Fruit fly (Drosophila melanogaster) S2 (cell line): ENCODE data around the gene dind.

Experiments
- CG8478 ChIP-seq: fragments of >200 bp; optimal IDR thresholded peaks from 2 replicates; lab custom pipeline; 2018
- CTCF ChIP-seq, 2 experiments: fragments of >200 bp; optimal IDR thresholded peaks; 2 replicates each; lab custom pipeline; 2018

Gene dind

dm6 chr3R:18677500-18677940, at the start of gene dind, which contains the start of gene CG7706:
Gene dind (minus strand): TSS chr3R:18677539.
Gene CG7706 (plus strand): TSS chr3R:18677818.
- TF ChIP-seq CTCF (optimal IDR thresholded peaks at IDR 0.05; lab: Kevin White, UChicago) (no peak), CG8478 (lab: Kevin White, UChicago) (no peak)

DNA sequence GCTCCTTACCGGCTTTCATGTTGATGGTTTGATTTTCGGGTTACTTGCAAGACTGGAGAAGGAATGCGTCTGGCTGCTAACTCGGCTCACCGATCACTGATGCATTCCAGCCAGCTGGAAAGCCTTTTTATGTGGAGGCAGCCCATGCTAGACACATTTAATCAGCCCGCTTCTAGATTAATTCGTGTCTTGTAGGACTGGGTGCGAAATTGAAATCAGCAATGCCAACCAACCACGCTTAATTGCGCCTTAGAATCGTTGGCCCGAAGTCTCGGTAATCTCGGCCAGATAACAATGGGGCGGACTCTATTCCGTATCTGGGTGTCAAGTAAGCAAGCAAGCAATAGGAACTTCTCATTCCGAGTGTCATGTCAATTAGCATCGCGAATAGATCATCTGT, 49.0 kb upstream of the dind start, which contains the start of gene CG7714:
Gene CG7714, minus strand, starts transcription at position 101 of the 400 bp plus-strand sequence.
- no peak for TF ChIP-seq CG8478 (lab: Kevin White, UChicago)
- TF ChIP-seq CTCF (optimal IDR thresholded peaks at IDR 0.05; lab: Kevin White, UChicago) = no peak

dm6 chr3R:18722490-18722889, 45.2 kb upstream of the dind start, which contains the start of gene CG34283:
Gene CG34283 (minus strand): TSS chr3R:18722590.
- TF ChIP-seq CTCF (optimal IDR thresholded peaks at IDR 0.05; lab: Kevin White, UChicago) (no peak), CG8478 (lab: Kevin White, UChicago) (no peak)

- no peak for TF ChIP-seq CTCF (optimal IDR thresholded peaks at IDR 0.05; lab: Kevin White, UChicago)
- no peak for TF ChIP-seq CG8478 (lab: Kevin White, UChicago)
These were observed 44.0 kb upstream of the dind start for dm6 chr3R:18721368-18721767.

DNA sequence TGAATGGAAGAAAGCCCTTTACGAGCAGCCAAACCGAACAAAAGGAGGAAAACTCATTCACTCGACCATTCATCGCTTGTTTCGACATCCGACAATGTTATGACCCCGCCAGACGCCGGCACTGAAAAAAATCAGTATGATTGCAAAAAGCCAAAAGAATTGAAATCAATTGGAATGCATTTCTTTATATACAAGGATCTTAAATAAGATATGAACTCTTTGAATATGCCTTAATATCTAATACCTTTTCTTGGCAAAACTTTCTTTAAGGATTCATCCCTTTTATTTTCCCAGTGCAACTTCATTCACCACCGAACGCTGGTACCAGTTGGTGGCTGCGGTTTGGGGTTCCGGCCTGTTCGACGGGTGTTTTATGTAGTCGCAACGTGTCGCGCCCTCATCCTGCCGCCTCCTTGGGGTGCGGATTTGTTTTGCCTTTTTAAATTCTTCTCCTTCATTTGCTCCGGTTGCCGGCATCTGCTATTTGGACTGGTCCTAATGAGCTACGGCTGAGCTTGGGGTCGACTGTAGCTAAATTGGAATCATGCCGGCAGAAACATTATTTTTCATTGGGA, 42.5 kb upstream of the dind start:
- TF ChIP-seq CG8478 (lab: Kevin White, UChicago) (no peak), CTCF (optimal IDR thresholded peaks at IDR 0.05; lab: Kevin White, UChicago) (no peak)

DNA sequence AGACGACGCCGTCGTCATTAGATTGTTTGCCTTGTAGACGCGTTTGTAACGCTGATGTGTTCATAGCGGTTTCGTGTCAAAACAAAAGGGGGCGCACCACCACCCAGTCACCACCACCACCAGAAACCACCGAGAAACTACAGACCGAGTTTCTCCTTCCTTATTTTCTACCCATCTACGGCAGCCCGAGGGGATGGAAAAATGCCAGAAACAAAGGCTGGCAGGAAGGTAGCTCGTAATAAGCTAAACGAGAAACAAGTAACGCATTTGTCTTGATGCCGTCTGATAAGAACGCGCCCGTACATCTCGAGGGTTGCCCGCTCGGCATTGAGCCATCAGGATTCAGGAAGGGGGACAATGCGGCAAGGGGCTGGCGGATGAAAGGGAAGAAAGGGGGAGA, 30.2 kb upstream of the dind start:
- TF ChIP-seq CTCF (optimal IDR thresholded peaks at IDR 0.05; lab: Kevin White, UChicago) = no peak
- no peak for TF ChIP-seq CG8478 (lab: Kevin White, UChicago)

- TF ChIP-seq CTCF (optimal IDR thresholded peaks at IDR 0.05; lab: Kevin White, UChicago) (no peak), CG8478 (lab: Kevin White, UChicago) (no peak)
These were observed 28.9 kb upstream of the dind start for dm6 chr3R:18706289-18706688.

dm6 chr3R:18705150-18705549, 27.8 kb upstream of the dind start, which contains the start of the genes ChAT and VAChT:
Gene ChAT (plus strand): TSS chr3R:18705501.
Gene VAChT (plus strand): TSS chr3R:18705501.
- TF ChIP-seq CTCF (optimal IDR thresholded peaks at IDR 0.05; lab: Kevin White, UChicago) (no peak), CG8478 (lab: Kevin White, UChicago) (no peak)

DNA sequence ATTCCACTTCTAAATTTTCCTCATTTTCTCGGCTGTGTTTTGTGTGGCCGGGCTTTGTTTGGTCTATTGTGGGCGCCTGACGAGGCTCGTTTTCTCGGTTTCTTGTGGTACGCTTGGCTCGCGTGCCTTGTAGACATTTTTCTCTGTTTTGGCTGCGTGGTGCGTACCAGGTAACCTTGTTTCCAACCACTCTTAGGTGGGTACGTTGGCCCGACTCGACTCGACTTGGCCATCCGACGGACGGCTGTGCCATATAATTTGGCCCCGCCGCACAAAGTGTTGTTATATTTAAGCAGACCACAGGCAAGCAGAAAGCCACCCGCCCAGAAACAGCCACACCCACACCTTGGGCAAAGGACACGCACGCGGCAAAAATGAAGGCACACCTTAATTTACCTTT, 26.2 kb upstream of the dind start:
- no peak for TF ChIP-seq CTCF (optimal IDR thresholded peaks at IDR 0.05; lab: Kevin White, UChicago)

DNA sequence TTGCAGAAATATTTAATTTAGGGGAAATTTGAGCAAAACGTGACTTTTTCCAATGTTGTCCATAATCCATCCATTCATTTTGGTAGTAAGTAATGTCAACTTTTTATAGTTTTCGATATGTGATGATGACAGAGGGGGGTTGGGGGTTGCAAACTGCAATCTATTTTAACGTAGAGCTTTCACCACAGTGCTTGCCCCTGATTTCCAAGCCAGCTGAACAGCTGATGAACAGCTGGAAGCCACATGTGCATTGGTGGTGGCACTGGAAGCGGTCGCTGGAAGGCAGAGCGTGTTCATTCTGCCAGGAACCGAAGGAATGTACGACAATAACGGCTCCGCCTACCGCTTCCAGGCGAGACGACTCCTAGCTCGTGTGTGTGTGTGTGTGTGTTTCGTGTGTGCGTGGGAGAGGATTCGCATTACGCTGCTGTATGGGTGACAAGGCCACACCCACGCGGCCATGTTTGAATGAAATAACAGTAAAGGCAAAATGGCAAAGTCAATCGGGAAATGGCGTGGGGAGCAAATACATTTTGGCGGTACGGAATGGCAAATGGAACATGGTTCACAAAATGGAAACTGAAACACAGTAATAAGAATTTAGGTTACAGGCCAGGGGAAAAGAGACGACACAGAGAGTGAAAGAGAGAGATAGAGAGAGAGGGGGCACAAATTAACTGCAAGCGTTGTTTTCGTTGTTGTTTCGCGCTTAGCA, 21.7 kb upstream of the dind start:
- TF ChIP-seq CTCF (optimal IDR thresholded peaks at IDR 0.05; lab: Kevin White, UChicago) = no peak

DNA sequence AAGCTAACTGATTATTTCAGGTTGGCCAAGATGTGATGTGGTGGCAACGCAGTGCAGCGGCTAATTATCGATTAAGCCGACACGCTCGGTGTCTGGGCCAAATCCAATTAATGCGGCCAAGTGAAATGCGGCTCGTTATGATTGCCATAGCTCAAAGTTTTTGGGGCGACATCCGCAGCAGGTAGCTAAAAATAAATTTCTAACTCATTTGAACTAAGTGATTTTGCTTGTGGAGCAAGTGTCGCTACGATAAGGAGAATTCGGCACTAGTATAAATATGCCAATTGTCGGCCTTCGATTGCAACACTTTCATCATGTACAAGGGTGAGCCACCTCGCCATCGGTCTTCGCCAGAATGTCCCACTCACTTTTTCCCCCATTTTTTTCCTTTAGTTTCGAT, 17.6 kb upstream of the dind start, which contains the start of gene CG34282:
Gene CG34282, plus strand, starts transcription at position 301 of the 400 bp plus-strand sequence.
- TF ChIP-seq CTCF (optimal IDR thresholded peaks at IDR 0.05; lab: Kevin White, UChicago) = no peak
- TF ChIP-seq CG8478 (lab: Kevin White, UChicago) = no peak

DNA sequence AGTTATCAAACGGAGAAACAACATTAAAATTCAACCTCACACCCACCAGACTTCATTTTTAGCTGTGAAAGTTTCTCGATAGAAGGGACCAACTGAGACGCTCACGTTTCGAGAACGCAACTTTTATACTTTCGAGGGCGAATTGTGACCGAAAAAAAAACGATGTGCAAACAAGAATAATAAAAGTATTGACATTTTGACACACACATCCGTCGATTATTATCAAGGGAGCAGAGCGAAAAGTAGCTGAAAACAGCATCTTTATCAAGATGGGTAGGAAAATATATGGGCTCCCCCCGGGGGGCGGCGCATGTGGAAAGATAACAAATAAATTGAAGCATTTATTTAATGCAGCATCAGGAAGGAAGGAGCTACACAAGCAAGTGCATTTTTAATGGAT, 16.3 kb upstream of the dind start, which contains the start of gene CG14300:
Gene CG14300, minus strand, starts transcription at position 101 of the 400 bp plus-strand sequence.
- no peak for TF ChIP-seq CTCF (optimal IDR thresholded peaks at IDR 0.05; lab: Kevin White, UChicago)
- TF ChIP-seq CG8478 (lab: Kevin White, UChicago) = no peak

DNA sequence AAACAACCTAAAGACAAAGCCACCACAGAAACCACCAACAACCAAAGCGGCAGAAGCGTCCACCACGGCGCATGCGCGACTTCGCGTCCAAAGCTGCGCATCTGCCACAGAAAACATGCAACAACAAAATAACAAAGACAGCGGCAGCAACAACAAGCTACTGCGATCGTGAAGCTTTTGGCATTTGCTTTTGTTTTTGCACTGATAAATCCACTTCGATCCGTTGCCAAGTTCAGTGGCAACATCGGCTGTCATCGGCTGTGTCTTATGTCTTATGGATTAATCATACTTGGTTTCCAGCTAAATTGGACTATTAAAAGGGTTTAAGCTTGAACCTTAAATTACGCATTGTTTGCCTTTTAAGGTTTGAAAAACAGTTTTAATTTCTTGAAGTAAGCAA, 15.3 kb upstream of the dind start, which contains the start of gene Muc91C:
Gene Muc91C, minus strand, starts transcription at position 101 of the 400 bp plus-strand sequence.
- TF ChIP-seq CG8478 (lab: Kevin White, UChicago) (no peak), CTCF (optimal IDR thresholded peaks at IDR 0.05; lab: Kevin White, UChicago) (no peak)

- TF ChIP-seq CG8478 (lab: Kevin White, UChicago) = no peak
- TF ChIP-seq CTCF (optimal IDR thresholded peaks at IDR 0.05; lab: Kevin White, UChicago) = no peak
These were observed 3.7 kb upstream of the dind start for dm6 chr3R:18681054-18681453.

DNA sequence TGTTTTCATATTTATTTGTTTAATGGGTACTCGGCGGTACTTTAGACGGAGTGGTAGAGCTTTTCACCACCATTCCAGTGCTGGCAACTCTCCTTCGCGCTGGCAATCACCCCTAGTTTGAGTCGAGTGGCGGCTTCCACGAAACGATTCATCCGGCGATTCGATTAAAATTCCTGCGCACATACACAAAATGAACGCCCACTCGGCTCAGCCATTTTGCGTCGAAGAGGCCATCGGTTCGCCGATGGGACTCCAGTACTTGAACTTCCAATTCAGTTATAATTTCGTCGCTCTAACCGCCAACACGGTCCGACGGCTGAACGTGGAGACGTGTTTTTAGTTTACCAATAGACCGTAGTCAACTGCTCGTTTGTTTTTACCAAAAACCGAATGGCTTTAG, 3.0 kb upstream of the dind start, which contains the start of the genes CG46318 and ChT:
Gene CG46318, plus strand, starts transcription at position 273 of the 400 bp plus-strand sequence.
Gene ChT, plus strand, starts transcription at position 273 of the 400 bp plus-strand sequence.
- TF ChIP-seq CG8478 (lab: Kevin White, UChicago) (no peak), CTCF (optimal IDR thresholded peaks at IDR 0.05; lab: Kevin White, UChicago) (no peak)
